Fruit fly (Drosophila melanogaster) whole organism, embryonic: Measurements from ENCODE around the gene Send2.

Experiments used
- ATbp ChIP-seq: fragments of 200-800 bp; sonication (Bioruptor generic); optimal IDR thresholded peaks from 2 replicates; lab custom pipeline; 2017; ENCODE audit warnings: missing biosample characterization, mild to moderate bottlenecking, missing genetic modification characterization, missing genetic modification reagents
- Asciz ChIP-seq: fragments of 200-800 bp; sonication (Bioruptor generic); optimal IDR thresholded peaks from 2 replicates; lab custom pipeline; 2017; ENCODE audit warnings: missing biosample characterization, mild to moderate bottlenecking, missing genetic modification characterization, missing genetic modification reagents
- Awh ChIP-seq: fragments of 200-800 bp; sonication (Bioruptor generic); IDR thresholded peaks from 2 replicates; pipeline ENCODE4, ENCODE4 v1.3.6; 2022; ENCODE audit warnings: missing biosample characterization, missing genetic modification characterization
- B-H1 ChIP-seq: fragments of 200-800 bp; sonication (Bioruptor generic); IDR thresholded peaks from 3 replicates; pipeline ENCODE4 v1.3.6; 2022; ENCODE audit warnings: missing biosample characterization, missing genetic modification characterization
- CG1024 ChIP-seq: fragments of 200-800 bp; sonication (Bioruptor generic); IDR thresholded peaks from 2 replicates; pipeline ENCODE4 v1.3.6; 2022; ENCODE audit warnings: missing biosample characterization, missing genetic modification characterization
- CG13296 ChIP-seq: fragments of 200-800 bp; sonication (Bioruptor generic); optimal IDR thresholded peaks from 3 replicates; lab custom pipeline; 2018; ENCODE audit warnings: missing biosample characterization, mild to moderate bottlenecking, missing genetic modification characterization
- CG13424 ChIP-seq: fragments of 200-800 bp; sonication (Bioruptor generic); optimal IDR thresholded peaks from 2 replicates; lab custom pipeline; 2019; ENCODE audit warnings: missing biosample characterization, mild to moderate bottlenecking, missing genetic modification characterization, moderate library complexity
- CG15269 ChIP-seq: fragments of 200-800 bp; sonication (Bioruptor generic); optimal IDR thresholded peaks from 2 replicates; lab custom pipeline; 2018; ENCODE audit warnings: missing biosample characterization, mild to moderate bottlenecking, missing genetic modification characterization, moderate library complexity
- CG15601 ChIP-seq: fragments of 200-800 bp; sonication (Bioruptor generic); optimal IDR thresholded peaks from 3 replicates; lab custom pipeline; 2019; ENCODE audit warnings: missing biosample characterization, mild to moderate bottlenecking, missing genetic modification characterization, moderate library complexity
- CG15696 ChIP-seq: fragments of 200-800 bp; sonication (Bioruptor generic); optimal IDR thresholded peaks from 2 replicates; lab custom pipeline; 2019; ENCODE audit warnings: missing biosample characterization, mild to moderate bottlenecking, missing genetic modification characterization, moderate library complexity
- CG17829 ChIP-seq: fragments of 200-800 bp; optimal IDR thresholded peaks from 2 replicates; lab custom pipeline; 2019; ENCODE audit warnings: missing biosample characterization, mild to moderate bottlenecking, missing genetic modification characterization, moderate library complexity
- CG18011 ChIP-seq: fragments of 200-800 bp; sonication (Bioruptor generic); optimal IDR thresholded peaks from 2 replicates; lab custom pipeline; 2017; ENCODE audit warnings: missing biosample characterization, missing genetic modification characterization, mild to moderate bottlenecking, moderate library complexity, missing genotype
- CG2712 ChIP-seq: fragments of 200-800 bp; optimal IDR thresholded peaks from 3 replicates; lab custom pipeline; 2019; ENCODE audit warnings: missing biosample characterization, mild to moderate bottlenecking, missing genetic modification characterization, moderate library complexity
- CG32767 ChIP-seq: fragments of 200-800 bp; sonication (Bioruptor generic); IDR thresholded peaks from 2 replicates; pipeline ENCODE4 v1.3.6; 2022; ENCODE audit warnings: missing biosample characterization, missing genetic modification characterization
- CG3407 ChIP-seq: fragments of 200-800 bp; sonication (Bioruptor generic); optimal IDR thresholded peaks from 2 replicates; lab custom pipeline; 2018; ENCODE audit warnings: missing biosample characterization, mild to moderate bottlenecking, missing genetic modification characterization
- CG34376 ChIP-seq: fragments of 200-800 bp; sonication (Bioruptor generic); optimal IDR thresholded peaks from 2 replicates; lab custom pipeline; 2018; ENCODE audit warnings: missing biosample characterization, mild to moderate bottlenecking, missing genetic modification characterization
- CG3847 ChIP-seq: fragments of 200-800 bp; sonication (Bioruptor generic); IDR thresholded peaks from 2 replicates; pipeline ENCODE4 v1.3.6; 2022; ENCODE audit warnings: missing biosample characterization, missing genetic modification characterization
- CG4282 ChIP-seq: fragments of 200-800 bp; sonication (Bioruptor generic); optimal IDR thresholded peaks from 2 replicates; lab custom pipeline; 2016; ENCODE audit warnings: missing biosample characterization, missing genetic modification characterization
- CG4730 ChIP-seq: fragments of 200-800 bp; sonication (Bioruptor generic); IDR thresholded peaks from 2 replicates; pipeline ENCODE4 v1.3.6; 2022; ENCODE audit warnings: missing biosample characterization, missing genetic modification characterization
- CG5953 ChIP-seq: fragments of 200-800 bp; sonication (Bioruptor generic); IDR thresholded peaks from 2 replicates; pipeline ENCODE4 v1.3.6; 2022; ENCODE audit warnings: missing biosample characterization, missing genetic modification characterization
- CG7556 ChIP-seq: fragments of 200-800 bp; sonication (Bioruptor generic); optimal IDR thresholded peaks from 2 replicates; lab custom pipeline; 2017; ENCODE audit warnings: missing biosample characterization, mild to moderate bottlenecking, missing genetic modification characterization
- CG8388 ChIP-seq: fragments of 200-800 bp; sonication (Bioruptor generic); optimal IDR thresholded peaks from 2 replicates; lab custom pipeline; 2019; ENCODE audit warnings: missing biosample characterization, mild to moderate bottlenecking, missing genetic modification characterization, moderate library complexity
- CG8765 ChIP-seq: fragments of 200-800 bp; sonication (Bioruptor generic); IDR thresholded peaks from 2 replicates; pipeline ENCODE4 v1.3.6; 2022; ENCODE audit warnings: missing biosample characterization, missing genetic modification characterization
- CG9215 ChIP-seq: fragments of 200-800 bp; sonication (Bioruptor generic); IDR thresholded peaks from 2 replicates; pipeline ENCODE4 v1.3.6; 2022; ENCODE audit warnings: missing biosample characterization, missing genetic modification characterization
- CkIIα-i1 ChIP-seq: fragments of 200-800 bp; sonication (Bioruptor generic); IDR thresholded peaks from 2 replicates; pipeline ENCODE4 v1.3.6; 2022; ENCODE audit warnings: missing biosample characterization, missing genetic modification characterization
- Fer3 ChIP-seq: fragments of 200-800 bp; sonication (Bioruptor generic); optimal IDR thresholded peaks from 2 replicates; lab custom pipeline; 2018; ENCODE audit warnings: missing biosample characterization, mild to moderate bottlenecking, missing genetic modification characterization, moderate library complexity
- HLHmδ ChIP-seq: fragments of 200-800 bp; sonication (Bioruptor generic); optimal IDR thresholded peaks from 2 replicates; lab custom pipeline; 2018; ENCODE audit warnings: missing biosample characterization, mild to moderate bottlenecking, missing genetic modification characterization, moderate library complexity
- Hand ChIP-seq: fragments of 200-800 bp; sonication (Bioruptor generic); optimal IDR thresholded peaks from 2 replicates; lab custom pipeline; 2017; ENCODE audit warnings: mild to moderate bottlenecking, missing biosample characterization, missing genetic modification reagents, missing genetic modification characterization
- HmgD ChIP-seq: fragments of 200-800 bp; sonication (Bioruptor generic); optimal IDR thresholded peaks from 3 replicates; lab custom pipeline; 2016; ENCODE audit warnings: missing biosample characterization, missing genetic modification characterization
- MBD-R2 ChIP-seq: fragments of 200-800 bp; sonication (Bioruptor generic); IDR thresholded peaks from 2 replicates; pipeline ENCODE4 v1.3.6; 2022; ENCODE audit warnings: missing biosample characterization, missing genetic modification characterization
- MTF-1 ChIP-seq: fragments of 200-800 bp; sonication (Bioruptor generic); optimal IDR thresholded peaks from 2 replicates; lab custom pipeline; 2018; ENCODE audit warnings: missing biosample characterization, mild to moderate bottlenecking, missing genetic modification characterization, borderline replicate concordance
- Pdp1 ChIP-seq, 2 experiments: fragments of 200-800 bp; sonication (Bioruptor generic); optimal IDR thresholded peaks; 3 replicates each; lab custom pipeline; 2016; ENCODE audit warnings: missing biosample characterization in 2 of 2, missing genetic modification characterization in 2 of 2, mild to moderate bottlenecking in 1 of 2, moderate library complexity in 1 of 2
- Rx ChIP-seq: fragments of 200-800 bp; sonication (Bioruptor generic); IDR thresholded peaks from 2 replicates; pipeline ENCODE4 v1.3.6; 2022; ENCODE audit warnings: missing biosample characterization, missing genetic modification characterization
- Sry-β ChIP-seq: fragments of 200-800 bp; sonication (Bioruptor generic); optimal IDR thresholded peaks from 2 replicates; lab custom pipeline; 2018; ENCODE audit warnings: missing biosample characterization, mild to moderate bottlenecking, missing genetic modification characterization, moderate library complexity
- Stat92E ChIP-seq, 3 experiments: fragments of >200 bp in 2 of 3; fragments of 200-800 bp in 1 of 3; sonication (Bioruptor generic) in 1 of 3; optimal IDR thresholded peaks; 2 replicates each; lab custom pipeline; 2017 to 2019; ENCODE audit warnings: missing biosample characterization in 3 of 3, missing genetic modification characterization in 3 of 3, mild to moderate bottlenecking in 1 of 3, moderate library complexity in 1 of 3
- ab ChIP-seq: fragments of 200-800 bp; sonication (Bioruptor generic); optimal IDR thresholded peaks from 2 replicates; lab custom pipeline; 2016; ENCODE audit warnings: missing biosample characterization, missing genetic modification characterization
- abd-A ChIP-seq: fragments of 200-800 bp; sonication (Bioruptor generic); optimal IDR thresholded peaks from 3 replicates; lab custom pipeline; 2019; ENCODE audit warnings: missing biosample characterization, mild to moderate bottlenecking, missing genetic modification characterization, moderate library complexity
- amos ChIP-seq: fragments of 200-800 bp; sonication (Bioruptor generic); IDR thresholded peaks from 2 replicates; pipeline ENCODE4 v1.3.6; 2022; ENCODE audit warnings: missing biosample characterization, missing genetic modification characterization; ENCODE audit not compliant: partially characterized antibody
- bsh ChIP-seq, 2 experiments: fragments of 200-800 bp; sonication (Bioruptor generic); optimal IDR thresholded peaks; 2 replicates each; lab custom pipeline; 2017 to 2018; ENCODE audit warnings: mild to moderate bottlenecking in 2 of 2, missing biosample characterization in 2 of 2, missing genetic modification characterization in 2 of 2, moderate library complexity in 1 of 2
- ci ChIP-seq: fragments of 200-800 bp; sonication (Bioruptor generic); IDR thresholded peaks from 3 replicates; pipeline ENCODE4 v1.3.6; 2022; ENCODE audit warnings: missing biosample characterization, missing genetic modification characterization
- crp ChIP-seq, 2 experiments: fragments of 200-800 bp; sonication (Bioruptor generic); optimal IDR thresholded peaks; 2 replicates in 1 of 2; 3 replicates in 1 of 2; lab custom pipeline; 2017; ENCODE audit warnings: missing biosample characterization in 2 of 2, missing genetic modification characterization in 2 of 2, mild to moderate bottlenecking in 1 of 2, moderate library complexity in 1 of 2
- dysf ChIP-seq: fragments of 200-800 bp; sonication (Bioruptor generic); IDR thresholded peaks from 3 replicates; pipeline ENCODE4 v1.3.6; 2022; ENCODE audit warnings: missing biosample characterization, missing genetic modification characterization
- fru ChIP-seq: fragments of >200 bp; optimal IDR thresholded peaks from 2 replicates; lab custom pipeline; 2017
- gsb-n ChIP-seq: fragments of 200-800 bp; sonication (Bioruptor generic); optimal IDR thresholded peaks from 3 replicates; lab custom pipeline; 2018; ENCODE audit warnings: missing biosample characterization, mild to moderate bottlenecking, missing genetic modification characterization
- luna ChIP-seq: fragments of 200-800 bp; sonication (Bioruptor generic); optimal IDR thresholded peaks from 2 replicates; lab custom pipeline; 2016; ENCODE audit warnings: missing biosample characterization, missing genetic modification characterization
- org-1 ChIP-seq: fragments of 200-800 bp; sonication (Bioruptor generic); optimal IDR thresholded peaks from 2 replicates; lab custom pipeline; 2017; ENCODE audit warnings: missing biosample characterization, missing genetic modification characterization
- otp ChIP-seq: fragments of 200-800 bp; sonication (Bioruptor generic); IDR thresholded peaks from 3 replicates; pipeline ENCODE4, ENCODE4 v1.3.6; 2022; ENCODE audit warnings: missing biosample characterization, missing genetic modification characterization
- pfk ChIP-seq: fragments of 200-800 bp; sonication (Bioruptor generic); optimal IDR thresholded peaks from 2 replicates; lab custom pipeline; 2018; ENCODE audit warnings: missing biosample characterization, mild to moderate bottlenecking, missing genetic modification characterization, moderate library complexity
- slou ChIP-seq: fragments of 200-800 bp; sonication (Bioruptor generic); optimal IDR thresholded peaks from 3 replicates; lab custom pipeline; 2016; ENCODE audit warnings: missing biosample characterization, missing genetic modification characterization
- twi ChIP-seq: fragments of 200-800 bp; optimal IDR thresholded peaks from 2 replicates; lab custom pipeline; 2019; ENCODE audit warnings: missing biosample characterization, mild to moderate bottlenecking, missing genetic modification characterization, moderate library complexity
- zen ChIP-seq: fragments of 200-800 bp; sonication (Bioruptor generic); optimal IDR thresholded peaks from 3 replicates; lab custom pipeline; 2018; ENCODE audit warnings: missing biosample characterization, mild to moderate bottlenecking, missing genetic modification characterization, moderate library complexity

Send2 gene

DNA sequence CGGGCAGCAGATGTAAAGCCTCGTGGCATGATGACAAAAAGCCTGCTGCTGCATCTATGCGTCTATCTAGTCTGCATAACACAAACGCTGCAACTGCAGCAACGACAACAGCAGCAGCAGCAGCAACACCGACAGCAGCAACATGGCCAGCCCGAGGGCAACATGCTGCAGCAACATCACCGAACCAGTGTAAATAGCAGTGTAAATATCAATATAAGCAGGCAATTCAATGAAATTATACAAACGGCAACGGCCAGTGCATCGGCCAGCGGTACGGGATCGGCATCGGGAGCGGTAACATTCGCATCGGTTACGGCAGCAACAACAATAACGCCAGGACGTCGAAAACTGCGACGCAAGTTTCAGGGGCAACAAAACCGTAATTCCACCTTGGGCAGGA lies 38.3 kb downstream of the Send2 start:
- 0 out of 3 replicates have a peak, but pooled peaks have one; percentile 11 for TF ChIP-seq dysf (GFP tag; lab: Robert Waterston, UW)
- no peak for TF ChIP-seq CG15601
- no peak for TF ChIP-seq ci (GFP tag; lab: Robert Waterston, UW)
- no peak for TF ChIP-seq slou (GFP tag; lab: Kevin White, UChicago)
- peak in 1 of 2 experiments; percentile 6 for TF ChIP-seq bsh (GFP tag; optimal IDR thresholded peaks at IDR 0.05; lab: Kevin White, UChicago)
- TF ChIP-seq CG8765 (GFP tag; lab: Robert Waterston, UW) = no peak
- TF ChIP-seq Hand (GFP tag; lab: Kevin White, UChicago) = no peak
- TF ChIP-seq MTF-1 (GFP tag; lab: Kevin White, UChicago) = peak; percentile 1
- no peak for TF ChIP-seq CG2712 (tag; lab: Kevin White, UChicago)
- TF ChIP-seq CG13424 (tag; lab: Kevin White, UChicago) = no peak
- no peak for TF ChIP-seq abd-A (tag; lab: Kevin White, UChicago)
- no peak for TF ChIP-seq pfk (GFP tag; lab: Kevin White, UChicago)
- no peak for TF ChIP-seq CG7556 (GFP tag; lab: Kevin White, UChicago)
- TF ChIP-seq fru (lab: Kevin White, UChicago) = no peak
- TF ChIP-seq CG18011 = peak; percentile 22
- TF ChIP-seq MBD-R2 (GFP tag; lab: Robert Waterston, UW) = no peak
- no peak for TF ChIP-seq CG4730 (GFP tag; lab: Robert Waterston, UW)
- no peak for TF ChIP-seq CG9215
- no peak for TF ChIP-seq org-1
- no peak for TF ChIP-seq crp (GFP tag; optimal IDR thresholded peaks at IDR 0.05; lab: Kevin White, UChicago)
- TF ChIP-seq CG13296 (GFP tag; lab: Kevin White, UChicago) = no peak
- peak; percentile 32; the same call in 1 of the 2 replicates for TF ChIP-seq Awh (GFP tag; lab: Robert Waterston, UW)
- TF ChIP-seq Asciz (GFP tag; lab: Kevin White, UChicago) = no peak
- no peak for TF ChIP-seq HmgD (GFP tag; lab: Kevin White, UChicago)
- TF ChIP-seq Stat92E (GFP tag; optimal IDR thresholded peaks at IDR 0.05; lab: Kevin White, UChicago) = no peak
- peak; percentile 31; the same call in 1 of the 2 replicates for TF ChIP-seq CG1024
- TF ChIP-seq luna (GFP tag; lab: Kevin White, UChicago) = no peak
- TF ChIP-seq CkIIα-i1 (GFP tag; lab: Robert Waterston, UW) = no peak
- no peak for TF ChIP-seq twi
- TF ChIP-seq gsb-n (tag; lab: Kevin White, UChicago) = no peak
- peak; percentile 71 for TF ChIP-seq CG5953 (GFP tag; lab: Robert Waterston, UW)
- TF ChIP-seq ATbp (GFP tag; lab: Kevin White, UChicago) = peak; percentile 41
- no peak for TF ChIP-seq Sry-β (GFP tag; lab: Kevin White, UChicago)
- TF ChIP-seq CG15269 (tag; lab: Kevin White, UChicago) = no peak
- no peak for TF ChIP-seq CG4282 (GFP tag; lab: Kevin White, UChicago)
- no peak for TF ChIP-seq CG8388 (GFP tag; lab: Kevin White, UChicago)
- peak; percentile 10 for TF ChIP-seq HLHmδ (GFP tag; lab: Kevin White, UChicago)
- peak; percentile 3 for TF ChIP-seq CG3407 (GFP tag; lab: Kevin White, UChicago)
- no peak for TF ChIP-seq amos (GFP tag; lab: Robert Waterston, UW)
- no peak for TF ChIP-seq zen (tag; lab: Kevin White, UChicago)
- TF ChIP-seq CG17829 = no peak
- no peak for TF ChIP-seq CG34376 (GFP tag; lab: Kevin White, UChicago)
- TF ChIP-seq Pdp1 (GFP tag; optimal IDR thresholded peaks at IDR 0.05; lab: Kevin White, UChicago) = no peak
- no peak for TF ChIP-seq CG3847 (GFP tag; lab: Robert Waterston, UW)
- no peak for TF ChIP-seq ab (GFP tag; lab: Kevin White, UChicago)
- TF ChIP-seq CG32767 = no peak
- no peak for TF ChIP-seq Rx (GFP tag; lab: Robert Waterston, UW)
- no peak for TF ChIP-seq B-H1 (GFP tag; lab: Robert Waterston, UW)
- no peak for TF ChIP-seq CG15696 (tag; lab: Kevin White, UChicago)
- no peak for TF ChIP-seq otp (GFP tag; lab: Robert Waterston, UW)
- TF ChIP-seq Fer3 = no peak
